ENCODE assay signal across 3 worm cellular contexts in the genomic region with DNA sequence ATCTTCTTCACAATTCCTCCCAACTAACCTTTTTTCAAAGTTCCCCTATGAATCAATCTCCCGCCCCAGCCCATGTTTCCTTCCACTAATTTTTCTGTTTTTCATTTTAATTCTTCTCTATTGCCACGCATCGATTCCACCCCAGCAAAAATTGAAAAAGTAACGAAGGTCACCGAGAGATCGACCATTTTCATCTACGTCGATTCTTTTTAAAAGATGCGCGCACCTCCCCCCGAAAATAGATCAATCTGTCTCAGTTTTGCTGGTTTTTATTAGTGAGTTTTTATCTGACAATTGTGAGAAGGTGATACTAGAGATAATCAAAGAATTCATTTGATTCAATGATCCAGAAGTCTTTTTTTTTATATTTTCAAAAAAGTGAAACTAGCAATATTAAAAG.
TF ChIP-seq lines count a peak whose summit lies in the region.

No protein-coding gene starts in this region.

TF ChIP-seq in whole organism, L1 larva, 84 proteins besides CTCF, POLR2A, EP300 and RAD21:
- peak; percentile 84 for TF ChIP-seq nhr-85 (tag; lab: Kevin White, UChicago)
- peak; percentile 48 for TF ChIP-seq snu-23 (GFP tag; optimal IDR thresholded peaks at IDR 0.05; lab: Kevin White, UChicago)
- no peak for TF ChIP-seq C04F5.9 (tag; optimal IDR thresholded peaks at IDR 0.05; lab: Kevin White, UChicago)
- TF ChIP-seq aly-2 (tag; optimal IDR thresholded peaks at IDR 0.05; lab: Kevin White, UChicago): no peak
- TF ChIP-seq mep-1 (tag; optimal IDR thresholded peaks at IDR 0.05; lab: Kevin White, UChicago): peak; percentile 36
- TF ChIP-seq blmp-1 (tag; optimal IDR thresholded peaks at IDR 0.05; lab: Kevin White, UChicago): peak; percentile 69
- TF ChIP-seq lin-14 (GFP tag; optimal IDR thresholded peaks at IDR 0.05; lab: Kevin White, UChicago): peak; percentile 53
- TF ChIP-seq nhr-20 (tag; optimal IDR thresholded peaks at IDR 0.05; lab: Kevin White, UChicago): peak; percentile 35
- no peak for TF ChIP-seq unc-30 (tag; optimal IDR thresholded peaks at IDR 0.05; lab: Kevin White, UChicago)
- TF ChIP-seq elt-3 (tag; optimal IDR thresholded peaks at IDR 0.05; lab: Kevin White, UChicago): peak in 2 of 6 experiments; percentile 33 to 67
- TF ChIP-seq nhr-71 (tag; optimal IDR thresholded peaks at IDR 0.05; lab: Kevin White, UChicago): peak; percentile 14
- no peak for TF ChIP-seq nhr-84 (tag; optimal IDR thresholded peaks at IDR 0.05; lab: Kevin White, UChicago)

TF ChIP-seq in whole organism, L2 larva, 48 proteins besides CTCF, POLR2A, EP300 and RAD21:
- TF ChIP-seq C34F6.9 (tag; optimal IDR thresholded peaks at IDR 0.05; lab: Kevin White, UChicago) (no peak), nhr-25 (tag; optimal IDR thresholded peaks at IDR 0.05; lab: Kevin White, UChicago) (peak; percentile 14), gmeb-1 (tag; optimal IDR thresholded peaks at IDR 0.05; lab: Kevin White, UChicago) (no peak), unc-62 (GFP tag; optimal IDR thresholded peaks at IDR 0.05; lab: Kevin White, UChicago) (no peak), blmp-1 (tag; optimal IDR thresholded peaks at IDR 0.05; lab: Kevin White, UChicago; ENCODE audit: insufficient read depth) (no peak), ama-1 (optimal IDR thresholded peaks at IDR 0.05; lab: Kevin White, UChicago) (no peak), nhr-23 (tag; optimal IDR thresholded peaks at IDR 0.05; lab: Kevin White, UChicago) (no peak), unc-39 (tag; optimal IDR thresholded peaks at IDR 0.05; lab: Kevin White, UChicago) (no peak), crh-2 (tag; optimal IDR thresholded peaks at IDR 0.05; lab: Kevin White, UChicago) (peak; percentile 19), snpc-4 (tag; optimal IDR thresholded peaks at IDR 0.05; lab: Kevin White, UChicago) (no peak), sma-9 (GFP tag; optimal IDR thresholded peaks at IDR 0.05; lab: Kevin White, UChicago) (peak; percentile 17), sma-9 (tag; optimal IDR thresholded peaks at IDR 0.05; lab: Kevin White, UChicago) (no peak)

TF ChIP-seq in whole organism, L3 larva, 47 proteins besides CTCF, POLR2A, EP300 and RAD21:
- TF ChIP-seq nhr-25 (tag; optimal IDR thresholded peaks at IDR 0.05; lab: Kevin White, UChicago): peak; percentile 13
- no peak for TF ChIP-seq mml-1 (tag; optimal IDR thresholded peaks at IDR 0.05; lab: Kevin White, UChicago)
- TF ChIP-seq tbx-2 (tag; optimal IDR thresholded peaks at IDR 0.05; lab: Kevin White, UChicago): no peak
- TF ChIP-seq eor-1 (tag; optimal IDR thresholded peaks at IDR 0.05; lab: Kevin White, UChicago): no peak
- TF ChIP-seq pha-4 (tag; optimal IDR thresholded peaks at IDR 0.05; lab: Kevin White, UChicago): no peak
- peak; percentile 22 for TF ChIP-seq nhr-23 (tag; optimal IDR thresholded peaks at IDR 0.05; lab: Kevin White, UChicago)
- no peak for TF ChIP-seq nhr-76 (tag; optimal IDR thresholded peaks at IDR 0.05; lab: Kevin White, UChicago)
